Fruit fly (Drosophila melanogaster) whole organism, embryonic: Measurements from ENCODE around the gene CG15403.

Source experiments
- C15 ChIP-seq: fragments of 200-800 bp; sonication (Bioruptor generic); IDR thresholded peaks from 3 replicates; pipeline ENCODE4 v1.3.6; 2022; ENCODE audit warnings: missing biosample characterization, missing genetic modification characterization
- CG11398 ChIP-seq: fragments of 200-800 bp; sonication (Bioruptor generic); optimal IDR thresholded peaks from 2 replicates; lab custom pipeline; 2016; ENCODE audit warnings: missing biosample characterization, missing genetic modification characterization
- CG11504 ChIP-seq: fragments of 200-800 bp; sonication (Bioruptor generic); optimal IDR thresholded peaks from 3 replicates; lab custom pipeline; 2019; ENCODE audit warnings: missing biosample characterization, mild to moderate bottlenecking, missing genetic modification characterization, moderate library complexity
- CG12104 ChIP-seq: fragments of 200-800 bp; sonication (Bioruptor generic); optimal IDR thresholded peaks from 3 replicates; lab custom pipeline; 2016; ENCODE audit warnings: missing biosample characterization, missing genetic modification characterization
- CG14014 ChIP-seq: fragments of 200-800 bp; sonication (Bioruptor generic); IDR thresholded peaks from 2 replicates; pipeline ENCODE4 v1.3.6; 2022; ENCODE audit warnings: missing biosample characterization, missing genetic modification characterization
- CG14965 ChIP-seq: fragments of 200-800 bp; sonication (Bioruptor generic); optimal IDR thresholded peaks from 2 replicates; lab custom pipeline; 2016; ENCODE audit warnings: missing biosample characterization, missing genetic modification characterization, borderline replicate concordance
- CG1602 ChIP-seq: fragments of 200-800 bp; sonication (Bioruptor generic); optimal IDR thresholded peaks from 3 replicates; lab custom pipeline; 2016; ENCODE audit warnings: missing biosample characterization, missing genetic modification characterization
- CG1792 ChIP-seq: fragments of 200-800 bp; sonication (Bioruptor generic); optimal IDR thresholded peaks from 2 replicates; lab custom pipeline; 2016; ENCODE audit warnings: missing biosample characterization, missing genetic modification characterization
- CG1832 ChIP-seq: fragments of 200-800 bp; sonication (Bioruptor generic); optimal IDR thresholded peaks from 2 replicates; lab custom pipeline; 2017; ENCODE audit warnings: missing biosample characterization, mild to moderate bottlenecking, missing genetic modification characterization, inconsistent platforms
- CG2202 ChIP-seq: fragments of 200-800 bp; sonication (Bioruptor generic); optimal IDR thresholded peaks from 2 replicates; lab custom pipeline; 2018; ENCODE audit warnings: missing biosample characterization, mild to moderate bottlenecking, missing genetic modification characterization
- CG2678 ChIP-seq: fragments of 200-800 bp; sonication (Bioruptor generic); optimal IDR thresholded peaks from 3 replicates; lab custom pipeline; 2019; ENCODE audit warnings: missing biosample characterization, mild to moderate bottlenecking, missing genetic modification characterization, moderate library complexity
- CG31441 ChIP-seq: fragments of 200-800 bp; sonication (Bioruptor generic); IDR thresholded peaks from 2 replicates; pipeline ENCODE4 v1.3.6; 2022; ENCODE audit warnings: missing biosample characterization, missing genetic modification characterization
- CG4404 ChIP-seq: fragments of 200-800 bp; sonication (Bioruptor generic); IDR thresholded peaks from 2 replicates; pipeline ENCODE4 v1.3.6; 2022; ENCODE audit warnings: missing biosample characterization, missing genetic modification characterization
- CG4820 ChIP-seq: fragments of 200-800 bp; sonication (Bioruptor generic); optimal IDR thresholded peaks from 3 replicates; lab custom pipeline; 2016; ENCODE audit warnings: missing biosample characterization, missing genetic modification characterization
- CG6175 ChIP-seq: fragments of 200-800 bp; sonication (Bioruptor generic); IDR thresholded peaks from 3 replicates; pipeline ENCODE4 v1.3.6; 2022; ENCODE audit warnings: missing biosample characterization, missing genetic modification characterization
- CG6854 ChIP-seq: fragments of 200-800 bp; sonication (Bioruptor generic); optimal IDR thresholded peaks from 3 replicates; lab custom pipeline; 2017; ENCODE audit warnings: missing biosample characterization, mild to moderate bottlenecking, missing genetic modification characterization
- CG8281 ChIP-seq: fragments of 200-800 bp; sonication (Bioruptor generic); optimal IDR thresholded peaks from 2 replicates; lab custom pipeline; 2018; ENCODE audit warnings: missing biosample characterization, mild to moderate bottlenecking, missing genetic modification characterization, moderate library complexity
- Camta ChIP-seq: fragments of 200-800 bp; sonication (Bioruptor generic); optimal IDR thresholded peaks from 2 replicates; lab custom pipeline; 2016; ENCODE audit warnings: missing biosample characterization, missing genetic modification characterization
- CkIIα-i1 ChIP-seq: fragments of 200-800 bp; sonication (Bioruptor generic); IDR thresholded peaks from 2 replicates; pipeline ENCODE4 v1.3.6; 2022; ENCODE audit warnings: missing biosample characterization, missing genetic modification characterization
- Dp ChIP-seq: fragments of 200-800 bp; sonication (Bioruptor generic); optimal IDR thresholded peaks from 2 replicates; lab custom pipeline; 2018; ENCODE audit warnings: missing biosample characterization, mild to moderate bottlenecking, missing genetic modification characterization, moderate library complexity
- Elba2 ChIP-seq: fragments of 200-800 bp; sonication (Bioruptor generic); optimal IDR thresholded peaks from 3 replicates; lab custom pipeline; 2016; ENCODE audit warnings: missing biosample characterization, missing genetic modification characterization
- HLH4C ChIP-seq: fragments of 200-800 bp; sonication (Bioruptor generic); IDR thresholded peaks from 3 replicates; pipeline ENCODE4 v1.3.6; 2022; ENCODE audit warnings: missing biosample characterization, missing genetic modification characterization; ENCODE audit not compliant: partially characterized antibody
- HmgD ChIP-seq: fragments of 200-800 bp; sonication (Bioruptor generic); optimal IDR thresholded peaks from 3 replicates; lab custom pipeline; 2016; ENCODE audit warnings: missing biosample characterization, missing genetic modification characterization
- Hmx ChIP-seq: fragments of 200-800 bp; sonication (Bioruptor generic); optimal IDR thresholded peaks from 2 replicates; lab custom pipeline; 2016; ENCODE audit warnings: missing biosample characterization, missing genetic modification characterization
- Kr ChIP-seq: fragments of 200-800 bp; sonication (Bioruptor generic); optimal IDR thresholded peaks from 2 replicates; lab custom pipeline; 2017; ENCODE audit warnings: missing biosample characterization, mild to moderate bottlenecking, missing genetic modification characterization
- Sry-β ChIP-seq: fragments of 200-800 bp; sonication (Bioruptor generic); optimal IDR thresholded peaks from 2 replicates; lab custom pipeline; 2018; ENCODE audit warnings: missing biosample characterization, mild to moderate bottlenecking, missing genetic modification characterization, moderate library complexity
- ap ChIP-seq: fragments of 200-800 bp; sonication (Bioruptor generic); IDR thresholded peaks from 2 replicates; pipeline ENCODE4 v1.3.6; 2022; ENCODE audit warnings: missing biosample characterization, missing genetic modification characterization
- bowl ChIP-seq: fragments of 200-800 bp; sonication (Bioruptor generic); IDR thresholded peaks from 2 replicates; pipeline ENCODE4 v1.3.6; 2022; ENCODE audit warnings: missing biosample characterization, missing genetic modification characterization
- cato ChIP-seq: fragments of 200-800 bp; sonication (Bioruptor generic); optimal IDR thresholded peaks from 2 replicates; lab custom pipeline; 2016; ENCODE audit warnings: missing biosample characterization, missing genetic modification characterization, borderline replicate concordance
- chn ChIP-seq: fragments of 200-800 bp; sonication (Bioruptor generic); optimal IDR thresholded peaks from 2 replicates; lab custom pipeline; 2016; ENCODE audit warnings: missing biosample characterization, missing genetic modification characterization
- disco-r ChIP-seq: fragments of 200-800 bp; sonication (Bioruptor generic); optimal IDR thresholded peaks from 2 replicates; lab custom pipeline; 2016; ENCODE audit warnings: missing biosample characterization, missing genetic modification characterization
- exex ChIP-seq: fragments of 200-800 bp; sonication (Bioruptor generic); optimal IDR thresholded peaks from 4 replicates; lab custom pipeline; 2018; ENCODE audit warnings: missing biosample characterization, mild to moderate bottlenecking, missing genetic modification characterization, moderate library complexity
- fd102C ChIP-seq: fragments of 200-800 bp; sonication (Bioruptor generic); optimal IDR thresholded peaks from 2 replicates; lab custom pipeline; 2018; ENCODE audit warnings: missing biosample characterization, mild to moderate bottlenecking, missing genetic modification characterization, moderate library complexity
- ftz-f1 ChIP-seq: fragments of 200-800 bp; sonication (Bioruptor generic); optimal IDR thresholded peaks from 2 replicates; lab custom pipeline; 2016; ENCODE audit warnings: missing biosample characterization, missing genetic modification characterization
- gcm2 ChIP-seq: fragments of 200-800 bp; sonication (Bioruptor generic); optimal IDR thresholded peaks from 2 replicates; lab custom pipeline; 2016; ENCODE audit warnings: missing biosample characterization, missing genetic modification characterization
- grau ChIP-seq: fragments of 200-800 bp; optimal IDR thresholded peaks from 3 replicates; lab custom pipeline; 2019; ENCODE audit warnings: missing biosample characterization, mild to moderate bottlenecking, missing genetic modification characterization, moderate library complexity
- hb ChIP-seq: fragments of 200-800 bp; sonication (Bioruptor generic); IDR thresholded peaks from 3 replicates; pipeline ENCODE4 v1.3.6; 2022; ENCODE audit warnings: missing biosample characterization, missing genetic modification characterization; ENCODE audit not compliant: partially characterized antibody
- inv ChIP-seq: fragments of 200-800 bp; sonication (Bioruptor generic); IDR thresholded peaks from 2 replicates; pipeline ENCODE4 v1.3.6; 2022; ENCODE audit warnings: missing biosample characterization, missing genetic modification characterization; ENCODE audit not compliant: partially characterized antibody
- jing ChIP-seq: fragments of 200-800 bp; sonication (Bioruptor generic); optimal IDR thresholded peaks from 2 replicates; lab custom pipeline; 2018; ENCODE audit warnings: missing biosample characterization, mild to moderate bottlenecking, missing genetic modification characterization
- knrl ChIP-seq: fragments of 200-800 bp; sonication (Bioruptor generic); IDR thresholded peaks from 3 replicates; pipeline ENCODE4 v1.3.6; 2022; ENCODE audit warnings: missing biosample characterization, missing genetic modification characterization; ENCODE audit not compliant: partially characterized antibody
- lov ChIP-seq, 2 experiments: fragments of 200-800 bp in 1 of 2; fragments of >200 bp in 1 of 2; sonication (Bioruptor generic) in 1 of 2; IDR thresholded peaks in 1 of 2; optimal IDR thresholded peaks in 1 of 2; 2 replicates in 1 of 2; 3 replicates in 1 of 2; pipeline versions ENCODE4 v1.3.6 to Lab custom; 2017 to 2022; ENCODE audit warnings: missing biosample characterization in 1 of 2, missing genetic modification characterization in 1 of 2
- maf-S ChIP-seq: fragments of 200-800 bp; sonication (Bioruptor generic); optimal IDR thresholded peaks from 2 replicates; lab custom pipeline; 2016; ENCODE audit warnings: missing biosample characterization, missing genetic modification characterization
- nau ChIP-seq: fragments of 200-800 bp; sonication (Bioruptor generic); optimal IDR thresholded peaks from 3 replicates; lab custom pipeline; 2017; ENCODE audit warnings: missing biosample characterization, mild to moderate bottlenecking, missing genetic modification characterization, missing genetic modification reagents
- pita ChIP-seq: fragments of 200-800 bp; sonication (Bioruptor generic); optimal IDR thresholded peaks from 2 replicates; lab custom pipeline; 2017; ENCODE audit warnings: missing biosample characterization, mild to moderate bottlenecking, missing genetic modification characterization
- pzg ChIP-seq: fragments of 200-800 bp; sonication (Bioruptor generic); optimal IDR thresholded peaks from 3 replicates; lab custom pipeline; 2018; ENCODE audit warnings: missing biosample characterization, mild to moderate bottlenecking, missing genetic modification characterization, moderate library complexity
- seq ChIP-seq: fragments of 200-800 bp; sonication (Bioruptor generic); IDR thresholded peaks from 2 replicates; pipeline ENCODE4 v1.3.6; 2022; ENCODE audit warnings: missing biosample characterization, missing genetic modification characterization
- sisA ChIP-seq: fragments of 200-800 bp; sonication (Bioruptor generic); IDR thresholded peaks from 2 replicates; pipeline ENCODE4 v1.3.6; 2022; ENCODE audit warnings: missing biosample characterization, missing genetic modification characterization
- tup ChIP-seq: fragments of 200-800 bp; sonication (Bioruptor generic); optimal IDR thresholded peaks from 2 replicates; lab custom pipeline; 2016; ENCODE audit warnings: missing biosample characterization, mild to moderate bottlenecking, missing genetic modification characterization, moderate library complexity
- vnd ChIP-seq: fragments of 200-800 bp; sonication (Bioruptor generic); IDR thresholded peaks from 3 replicates; pipeline ENCODE4 v1.3.6; 2022; ENCODE audit warnings: missing biosample characterization, missing genetic modification characterization; ENCODE audit not compliant: partially characterized antibody
- wor ChIP-seq: fragments of 200-800 bp; sonication (Bioruptor generic); IDR thresholded peaks from 2 replicates; pipeline ENCODE4 v1.3.6; 2022; ENCODE audit warnings: missing biosample characterization, missing genetic modification characterization

CG15403 gene

DNA sequence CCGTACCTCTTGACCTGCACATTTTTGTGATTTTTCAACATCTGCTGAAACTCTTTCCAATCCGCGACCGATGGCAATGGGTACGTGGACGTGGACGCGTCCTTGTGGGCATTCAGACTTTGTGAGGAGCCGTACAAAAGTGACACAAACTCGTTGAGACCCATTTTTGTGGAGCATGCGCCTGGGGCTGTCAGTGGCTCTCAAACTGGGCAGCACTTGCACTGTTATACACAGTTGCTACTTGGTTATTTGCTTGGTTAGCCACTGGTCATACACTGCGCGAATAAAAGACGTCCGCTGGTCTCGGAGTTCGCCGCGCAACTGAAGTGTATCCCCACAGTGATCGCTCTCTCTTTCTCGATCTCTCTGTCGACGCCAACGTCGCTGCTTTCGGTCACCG, 38.2 kb upstream of the CG15403 start (continued):
- TF ChIP-seq CG6175 (GFP tag; lab: Robert Waterston, UW), result no peak
- no peak for TF ChIP-seq Kr (GFP tag; lab: Kevin White, UChicago)
- TF ChIP-seq nau, result no peak
- no peak for TF ChIP-seq CG1832 (GFP tag; lab: Kevin White, UChicago)
- no peak for TF ChIP-seq CG4820 (GFP tag; lab: Kevin White, UChicago)
- TF ChIP-seq grau (tag; lab: Kevin White, UChicago), result no peak
- no peak for TF ChIP-seq CG31441 (GFP tag; lab: Robert Waterston, UW)
- no peak for TF ChIP-seq lov (optimal IDR thresholded peaks at IDR 0.05; lab: Kevin White, UChicago)
- no peak for TF ChIP-seq lov (GFP tag; IDR thresholded peaks at IDR 0.05; lab: Robert Waterston, UW)
- TF ChIP-seq maf-S, result no peak
- no peak for TF ChIP-seq CG8281 (tag; lab: Kevin White, UChicago)
- TF ChIP-seq CG12104 (GFP tag; lab: Kevin White, UChicago), result no peak
- no peak for TF ChIP-seq sisA (GFP tag; lab: Robert Waterston, UW)
- no peak for TF ChIP-seq jing (GFP tag; lab: Kevin White, UChicago)
- no peak for TF ChIP-seq HLH4C (GFP tag; lab: Robert Waterston, UW)
- TF ChIP-seq wor (GFP tag; lab: Robert Waterston, UW), result no peak
- TF ChIP-seq chn (GFP tag; lab: Kevin White, UChicago), result no peak

DNA sequence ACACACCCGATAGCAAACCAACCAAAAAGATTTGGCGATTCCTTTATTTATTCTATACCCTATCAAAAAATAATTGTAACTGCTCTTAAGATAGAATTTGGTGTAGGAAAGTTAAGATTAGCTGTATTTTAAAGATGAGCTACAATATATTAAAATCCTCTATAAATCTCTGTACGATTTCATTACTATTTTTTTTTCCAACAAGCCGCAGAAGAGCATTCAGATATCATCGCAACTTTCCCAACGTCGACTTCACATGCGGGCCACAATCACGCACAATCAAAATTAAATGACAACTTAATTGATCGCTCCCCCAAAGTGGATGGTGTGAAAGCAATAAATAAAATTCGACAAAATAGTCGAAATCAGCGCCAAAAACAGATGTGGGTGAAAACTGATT, 35.9 kb upstream of the CG15403 start:
- TF ChIP-seq CG1602, result no peak
- TF ChIP-seq disco-r (GFP tag; lab: Kevin White, UChicago), result no peak
- TF ChIP-seq CkIIα-i1 (GFP tag; lab: Robert Waterston, UW), result no peak
- no peak for TF ChIP-seq Hmx (GFP tag; lab: Kevin White, UChicago)
- TF ChIP-seq CG14965, result no peak
- TF ChIP-seq Camta (GFP tag; lab: Kevin White, UChicago), result no peak
- TF ChIP-seq knrl, result no peak
- no peak for TF ChIP-seq inv (GFP tag; lab: Robert Waterston, UW)
- no peak for TF ChIP-seq Dp (GFP tag; lab: Kevin White, UChicago)
- TF ChIP-seq CG2678 (tag; lab: Kevin White, UChicago), result peak; percentile 61
- TF ChIP-seq CG2202 (tag; lab: Kevin White, UChicago), result no peak
- TF ChIP-seq ap (GFP tag; lab: Robert Waterston, UW), result no peak
- TF ChIP-seq bowl (GFP tag; lab: Robert Waterston, UW), result no peak
- TF ChIP-seq CG1792, result no peak
- TF ChIP-seq exex (tag; lab: Kevin White, UChicago), result peak; percentile 61
- TF ChIP-seq tup, result no peak
- no peak for TF ChIP-seq cato (GFP tag; lab: Kevin White, UChicago)
- TF ChIP-seq fd102C (GFP tag; lab: Kevin White, UChicago), result no peak
- TF ChIP-seq CG6854, result peak; percentile 24
- no peak for TF ChIP-seq pzg (GFP tag; lab: Kevin White, UChicago)
- TF ChIP-seq pita, result no peak
- no peak for TF ChIP-seq seq (GFP tag; lab: Robert Waterston, UW)
- TF ChIP-seq Elba2 (GFP tag; lab: Kevin White, UChicago), result no peak
- TF ChIP-seq CG4404 (GFP tag; lab: Robert Waterston, UW), result no peak
- no peak for TF ChIP-seq Sry-β (GFP tag; lab: Kevin White, UChicago)
- TF ChIP-seq CG11504 (tag; lab: Kevin White, UChicago), result peak; percentile 58
- no peak for TF ChIP-seq C15 (GFP tag; lab: Robert Waterston, UW)
- TF ChIP-seq HmgD (GFP tag; lab: Kevin White, UChicago), result no peak
- TF ChIP-seq CG11398 (GFP tag; lab: Kevin White, UChicago), result no peak
- TF ChIP-seq gcm2, result no peak
- TF ChIP-seq CG14014 (GFP tag; lab: Robert Waterston, UW), result no peak
- TF ChIP-seq vnd (GFP tag; lab: Robert Waterston, UW), result no peak
- TF ChIP-seq hb (GFP tag; lab: Robert Waterston, UW), result no peak
- no peak for TF ChIP-seq ftz-f1
